Fruit fly (Drosophila melanogaster): ENCODE results near the gene VhaPPA1-1.

VhaPPA1-1 gene

DNA sequence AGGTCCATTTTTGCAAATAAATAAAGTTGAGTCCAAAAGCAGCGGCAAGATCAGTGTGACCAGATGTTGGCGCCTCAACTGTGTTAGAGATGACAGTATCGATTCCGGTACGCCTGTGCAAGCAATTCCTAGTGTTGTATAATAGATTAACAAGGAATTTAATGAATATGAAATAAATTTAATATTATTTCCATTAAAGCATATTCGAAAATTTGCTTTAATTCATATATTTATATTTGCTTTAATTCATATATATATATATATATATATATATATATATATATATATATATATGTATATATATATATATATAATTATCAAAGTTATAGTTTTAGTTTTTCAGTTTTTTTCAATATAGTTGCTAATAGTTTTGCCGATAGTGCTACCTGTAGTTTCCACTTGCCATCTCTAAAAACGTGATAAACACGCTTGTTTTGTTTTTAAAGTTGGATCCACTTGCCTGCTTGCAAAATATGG is 5.5 kb downstream of the VhaPPA1-1 start, which contains the start of the genes Nup93-2 and CG3817 (continued):
- TF ChIP-seq Taf1 (GFP tag; IDR thresholded peaks at IDR 0.05) (peak; percentile 52; the same call in 1 of the 2 replicates), CG12769 (tag; optimal IDR thresholded peaks at IDR 0.05) (no peak), Usf (GFP tag; optimal IDR thresholded peaks at IDR 0.05) (peak; percentile 56), lbe (GFP tag; optimal IDR thresholded peaks at IDR 0.05) (no peak), zf30C (GFP tag; optimal IDR thresholded peaks at IDR 0.05) (no peak), CG8944 (GFP tag; optimal IDR thresholded peaks at IDR 0.05) (no peak), Vsx1 (GFP tag; optimal IDR thresholded peaks at IDR 0.05) (no peak), CG14965 (GFP tag; optimal IDR thresholded peaks at IDR 0.05; ENCODE audit: borderline replicate concordance) (no peak), CG12299 (tag; optimal IDR thresholded peaks at IDR 0.05) (peak; percentile 47), dan (GFP tag; IDR thresholded peaks at IDR 0.05) (0 out of 2 replicates have a peak, but pooled peaks have one; percentile 30), Atf-2 (GFP tag; optimal IDR thresholded peaks at IDR 0.05) (no peak), tna (GFP tag; IDR thresholded peaks at IDR 0.05; ENCODE audit: partially characterized antibody) (no peak), CG9876 (GFP tag; optimal IDR thresholded peaks at IDR 0.05) (no peak), chn (GFP tag; optimal IDR thresholded peaks at IDR 0.05) (peak; percentile 13), H15 (GFP tag; IDR thresholded peaks at IDR 0.05) (0 out of 3 replicates have a peak, but pooled peaks have one; percentile 36), Dek (tag; optimal IDR thresholded peaks at IDR 0.05) (peak; percentile 70), CG13424 (tag; optimal IDR thresholded peaks at IDR 0.05) (peak; percentile 74), dpn (GFP tag; optimal IDR thresholded peaks at IDR 0.05) (peak; percentile 47 to 68), CG11456 (GFP tag; IDR thresholded peaks at IDR 0.05) (peak; percentile 77; the same call in 2 of the 3 replicates), zfh2 (GFP tag; optimal IDR thresholded peaks at IDR 0.05) (peak; percentile 59), Nf-YC (tag; optimal IDR thresholded peaks at IDR 0.05) (peak; percentile 72), Nf-YA (GFP tag; IDR thresholded peaks at IDR 0.05) (no peak), BtbVII (GFP tag; optimal IDR thresholded peaks at IDR 0.05) (no peak), mirr (GFP tag; optimal IDR thresholded peaks at IDR 0.05) (no peak), salm (tag; optimal IDR thresholded peaks at IDR 0.05) (no peak), sd (tag; optimal IDR thresholded peaks at IDR 0.05) (no peak), CG8388 (GFP tag; optimal IDR thresholded peaks at IDR 0.05) (peak; percentile 66), Ravus (GFP tag; IDR thresholded peaks at IDR 0.05) (no peak), run (tag; optimal IDR thresholded peaks at IDR 0.05) (no peak), p53 (GFP tag; optimal IDR thresholded peaks at IDR 0.05) (no peak), CG12155 (GFP tag; optimal IDR thresholded peaks at IDR 0.05) (no peak), CG10209 (GFP tag; optimal IDR thresholded peaks at IDR 0.05) (peak; percentile 36), Dref (GFP tag; IDR thresholded peaks at IDR 0.05) (peak; percentile 41), CG5180 (GFP tag; optimal IDR thresholded peaks at IDR 0.05) (peak; percentile 15), pb (GFP tag; optimal IDR thresholded peaks at IDR 0.05) (no peak), tap (tag; optimal IDR thresholded peaks at IDR 0.05) (no peak), Stat92E (GFP tag; optimal IDR thresholded peaks at IDR 0.05) (peak in 1 of 3 experiments; percentile 53), slou (GFP tag; optimal IDR thresholded peaks at IDR 0.05) (peak; percentile 42), wek (GFP tag; optimal IDR thresholded peaks at IDR 0.05) (no peak), CG2678 (tag; optimal IDR thresholded peaks at IDR 0.05) (peak; percentile 82), pnt (GFP tag; optimal IDR thresholded peaks at IDR 0.05) (peak; percentile 50), CG3847 (GFP tag; IDR thresholded peaks at IDR 0.05) (peak; percentile 70), D19B (GFP tag; optimal IDR thresholded peaks at IDR 0.05) (peak; percentile 32), caup (GFP tag; optimal IDR thresholded peaks at IDR 0.05; ENCODE audit: severe bottlenecking) (peak; percentile 40), mld (GFP tag; IDR thresholded peaks at IDR 0.05; ENCODE audit: partially characterized antibody) (peak; percentile 28; the same call in 1 of the 3 replicates), lmd (GFP tag; IDR thresholded peaks at IDR 0.05) (peak; percentile 71), CG1529 (GFP tag; optimal IDR thresholded peaks at IDR 0.05) (no peak), CG7745 (tag; optimal IDR thresholded peaks at IDR 0.05) (no peak), CG1602 (GFP tag; optimal IDR thresholded peaks at IDR 0.05) (peak; percentile 57), Jarid2 (GFP tag; optimal IDR thresholded peaks at IDR 0.05) (no peak)

Data from whole organism, embryonic.